Worm (Caenorhabditis elegans) whole organism, L3 larva: ENCODE data around the gene T19H12.3.
A peak's percentile ranks its signal among the peaks of the same experiment; 100 is the strongest.

Source experiments
- R02D3.7 ChIP-seq: fragments of 150-350 bp; optimal IDR thresholded peaks from 2 replicates; lab custom pipeline; 2014; ENCODE audit warnings: missing biosample characterization, missing genetic modification characterization
- ZK546.5 ChIP-seq: sonication (generic microtip); optimal IDR thresholded peaks from 2 replicates; lab custom pipeline; 2017; ENCODE audit warnings: missing biosample characterization, missing genetic modification characterization
- ama-1 ChIP-seq: fragments of 150-350 bp; optimal IDR thresholded peaks from 2 replicates; lab custom pipeline; 2018
- ceh-16 ChIP-seq: sonication (generic microtip); optimal IDR thresholded peaks from 2 replicates; lab custom pipeline; 2017; ENCODE audit warnings: missing biosample characterization, missing genetic modification characterization
- ceh-28 ChIP-seq: fragments of 150-350 bp; optimal IDR thresholded peaks from 2 replicates; lab custom pipeline; 2014; ENCODE audit warnings: missing biosample characterization, missing genetic modification reagents, missing genetic modification characterization
- ceh-82 ChIP-seq: fragments of 150-350 bp; optimal IDR thresholded peaks from 2 replicates; lab custom pipeline; 2014; ENCODE audit warnings: missing biosample characterization, missing genetic modification characterization
- ceh-9 ChIP-seq: sonication (generic microtip); optimal IDR thresholded peaks from 2 replicates; lab custom pipeline; 2018; ENCODE audit warnings: missing biosample characterization, missing genetic modification characterization
- daf-12 ChIP-seq: fragments of 150-350 bp; optimal IDR thresholded peaks from 2 replicates; lab custom pipeline; 2014; ENCODE audit warnings: missing biosample characterization, missing genetic modification reagents, missing genetic modification characterization
- egl-27 ChIP-seq: sonication (generic microtip); optimal IDR thresholded peaks from 4 replicates; lab custom pipeline; 2017; ENCODE audit warnings: missing biosample characterization, missing genetic modification reagents, missing genetic modification characterization
- egl-5 ChIP-seq: fragments of 150-350 bp; optimal IDR thresholded peaks from 2 replicates; lab custom pipeline; 2017; ENCODE audit warnings: missing biosample characterization, missing genetic modification reagents, missing genetic modification characterization, inconsistent platforms
- elt-2 ChIP-seq: sonication (generic microtip); optimal IDR thresholded peaks from 2 replicates; lab custom pipeline; 2016; ENCODE audit warnings: missing genetic modification reagents, mild to moderate bottlenecking, missing genetic modification characterization, missing compliant biosample characterization
- eor-1 ChIP-seq, 2 experiments: fragments of 150-350 bp; optimal IDR thresholded peaks; 2 replicates each; lab custom pipeline; 2014 to 2018; ENCODE audit warnings: missing biosample characterization in 2 of 2, missing genetic modification characterization in 2 of 2
- fkh-10 ChIP-seq: sonication (generic microtip); optimal IDR thresholded peaks from 2 replicates; lab custom pipeline; 2017; ENCODE audit warnings: missing biosample characterization, missing genetic modification reagents, missing genetic modification characterization
- fkh-2 ChIP-seq: fragments of 150-350 bp; optimal IDR thresholded peaks from 2 replicates; lab custom pipeline; 2014; ENCODE audit warnings: missing biosample characterization, missing genetic modification reagents, missing genetic modification characterization
- fos-1 ChIP-seq: fragments of 150-350 bp; optimal IDR thresholded peaks from 2 replicates; lab custom pipeline; 2014; ENCODE audit warnings: missing biosample characterization, missing genetic modification characterization
- hmg-11 ChIP-seq: sonication (generic microtip); optimal IDR thresholded peaks from 2 replicates; lab custom pipeline; 2016; ENCODE audit warnings: missing genetic modification characterization, missing compliant biosample characterization
- lin-15B ChIP-seq: fragments of 150-350 bp; optimal IDR thresholded peaks from 2 replicates; lab custom pipeline; 2014; ENCODE audit warnings: missing biosample characterization, missing genetic modification characterization
- lin-39 ChIP-seq: fragments of 150-350 bp; optimal IDR thresholded peaks from 2 replicates; lab custom pipeline; 2018; ENCODE audit warnings: missing biosample characterization, missing genetic modification reagents, missing genetic modification characterization
- lsy-12 ChIP-seq: sonication (generic microtip); optimal IDR thresholded peaks from 2 replicates; lab custom pipeline; 2016; ENCODE audit warnings: mild to moderate bottlenecking, missing genetic modification characterization, missing compliant biosample characterization
- mml-1 ChIP-seq: fragments of 150-350 bp; sonication (generic microtip); optimal IDR thresholded peaks from 3 replicates; lab custom pipeline; 2014; ENCODE audit warnings: missing biosample characterization, missing genetic modification characterization
- nfya-1 ChIP-seq: sonication (generic microtip); optimal IDR thresholded peaks from 2 replicates; lab custom pipeline; 2017; ENCODE audit warnings: missing genetic modification characterization, mild to moderate bottlenecking, missing compliant biosample characterization, antibody characterized with exemption, moderate library complexity; ENCODE audit not compliant: insufficient read depth
- nhr-11 ChIP-seq: fragments of 150-350 bp; optimal IDR thresholded peaks from 2 replicates; lab custom pipeline; 2014; ENCODE audit warnings: missing biosample characterization, missing genetic modification characterization
- nhr-23 ChIP-seq: fragments of 150-350 bp; optimal IDR thresholded peaks from 2 replicates; lab custom pipeline; 2014; ENCODE audit warnings: missing biosample characterization, missing genetic modification reagents, missing genetic modification characterization
- nhr-25 ChIP-seq: sonication (generic microtip); optimal IDR thresholded peaks from 2 replicates; lab custom pipeline; 2017; ENCODE audit warnings: missing biosample characterization, missing genetic modification characterization
- nhr-43 ChIP-seq: sonication (generic microtip); optimal IDR thresholded peaks from 2 replicates; lab custom pipeline; 2016; ENCODE audit warnings: mild to moderate bottlenecking, missing genetic modification characterization, missing compliant biosample characterization; ENCODE audit not compliant: poor library complexity, severe bottlenecking
- nhr-67 ChIP-seq: fragments of 150-350 bp; optimal IDR thresholded peaks from 2 replicates; lab custom pipeline; 2014; ENCODE audit warnings: missing biosample characterization, missing genetic modification characterization
- nhr-76 ChIP-seq: fragments of 150-350 bp; sonication (generic microtip); optimal IDR thresholded peaks from 5 replicates; lab custom pipeline; 2014; ENCODE audit warnings: missing biosample characterization, missing genetic modification characterization
- nhr-77 ChIP-seq: fragments of 150-350 bp; optimal IDR thresholded peaks from 2 replicates; lab custom pipeline; 2014; ENCODE audit warnings: missing biosample characterization, missing genetic modification characterization
- pha-4 ChIP-seq: fragments of 150-350 bp; optimal IDR thresholded peaks from 2 replicates; lab custom pipeline; 2014; ENCODE audit warnings: missing biosample characterization, missing genetic modification reagents, missing genetic modification characterization
- pqm-1 ChIP-seq: fragments of 150-350 bp; optimal IDR thresholded peaks from 2 replicates; lab custom pipeline; 2017; ENCODE audit warnings: missing biosample characterization, missing genetic modification characterization, inconsistent platforms
- sea-2 ChIP-seq: fragments of 150-350 bp; sonication (generic microtip); optimal IDR thresholded peaks from 4 replicates; lab custom pipeline; 2014; ENCODE audit warnings: missing biosample characterization, missing genetic modification reagents, missing genetic modification characterization
- snpc-4 ChIP-seq: fragments of 150-350 bp; optimal IDR thresholded peaks from 2 replicates; lab custom pipeline; 2014; ENCODE audit warnings: missing biosample characterization, missing genetic modification characterization
- unc-62 ChIP-seq: fragments of 150-350 bp; sonication (generic microtip); optimal IDR thresholded peaks from 4 replicates; lab custom pipeline; 2014; ENCODE audit warnings: missing biosample characterization, missing genetic modification reagents, missing genetic modification characterization
- ztf-11 ChIP-seq: fragments of 150-350 bp; optimal IDR thresholded peaks from 2 replicates; lab custom pipeline; 2014; ENCODE audit warnings: missing biosample characterization, missing genetic modification characterization

Gene T19H12.3

ce11 chrV:4885372-4885771 lies at the start of gene T19H12.3:
Gene T19H12.3 (plus strand): TSS chrV:4885672.
- TF ChIP-seq ZK546.5 = no peak
- TF ChIP-seq nhr-11 (tag; lab: Kevin White, UChicago) = no peak
- TF ChIP-seq, all 47 proteins: peak for 0

- TF ChIP-seq fkh-2 (tag; lab: Kevin White, UChicago) = no peak
Observed at ce11 chrV:4839913-4840312, 45.6 kb upstream of the T19H12.3 start, which contains the start of gene nas-9. Gene nas-9 (minus strand): TSS chrV:4840013.

DNA sequence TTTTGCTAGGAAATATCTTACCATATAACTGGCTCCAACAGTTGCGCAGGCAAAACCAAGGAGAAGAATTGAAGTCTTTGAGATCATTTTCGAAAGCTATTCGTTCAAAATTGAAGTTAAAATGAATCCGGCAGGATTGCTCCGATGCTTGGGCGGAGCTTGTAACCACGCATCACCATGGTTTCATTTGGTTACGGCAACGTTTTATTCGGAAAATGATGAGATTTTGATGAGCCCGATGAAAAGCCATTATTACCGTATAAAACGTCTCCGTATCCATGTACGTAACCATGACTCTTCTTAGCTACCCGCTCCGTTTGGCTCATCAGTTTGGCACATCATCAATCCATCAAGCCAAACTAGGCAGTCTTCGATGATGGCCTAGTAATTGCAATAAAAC lies 44.3 kb upstream of the T19H12.3 start, which contains the start of gene cwp-1:
Gene cwp-1 (minus strand): TSS at position 101 of the 400 bp plus-strand sequence.
- TF ChIP-seq lin-15B (tag; lab: Kevin White, UChicago) (no peak), eor-1 (tag; optimal IDR thresholded peaks at IDR 0.05; lab: Kevin White, UChicago) (no peak), nhr-76 (tag; lab: Kevin White, UChicago) (no peak), R02D3.7 (tag; lab: Kevin White, UChicago) (no peak), egl-27 (tag; lab: Kevin White, UChicago) (no peak), hmg-11 (tag; lab: Kevin White, UChicago) (no peak), daf-12 (no peak), fkh-10 (GFP tag; lab: Kevin White, UChicago) (no peak), mml-1 (tag; lab: Kevin White, UChicago) (no peak), egl-5 (no peak), snpc-4 (tag; lab: Kevin White, UChicago) (no peak), nhr-25 (tag; lab: Kevin White, UChicago) (no peak), ztf-11 (tag; lab: Kevin White, UChicago) (no peak)

DNA sequence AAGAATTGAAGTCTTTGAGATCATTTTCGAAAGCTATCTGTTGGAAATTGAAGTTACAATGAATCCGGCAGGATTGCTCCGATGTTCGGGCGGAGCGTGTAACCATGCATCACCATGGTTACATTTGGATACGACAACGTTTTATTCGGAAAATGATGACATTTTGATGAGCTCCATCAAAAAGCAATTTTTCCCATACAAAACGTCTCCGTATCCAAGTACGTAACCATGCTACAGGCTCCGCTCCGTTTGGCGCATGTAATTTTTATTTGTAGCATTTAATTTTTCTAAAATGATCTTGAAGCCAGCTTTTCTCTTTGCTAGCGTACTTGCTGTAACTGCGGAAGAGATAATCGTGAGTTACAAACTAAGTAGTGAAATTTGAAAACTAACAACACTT lies 42.9 kb upstream of the T19H12.3 start, which contains the start of the genes cwp-2 and cwp-3:
Gene cwp-2 (minus strand): TSS at position 101 of the 400 bp plus-strand sequence.
Gene cwp-3 (plus strand): TSS at position 293 of the 400 bp plus-strand sequence.
- TF ChIP-seq egl-5 (no peak), fos-1 (no peak), ama-1 (lab: Kevin White, UChicago) (no peak)

DNA sequence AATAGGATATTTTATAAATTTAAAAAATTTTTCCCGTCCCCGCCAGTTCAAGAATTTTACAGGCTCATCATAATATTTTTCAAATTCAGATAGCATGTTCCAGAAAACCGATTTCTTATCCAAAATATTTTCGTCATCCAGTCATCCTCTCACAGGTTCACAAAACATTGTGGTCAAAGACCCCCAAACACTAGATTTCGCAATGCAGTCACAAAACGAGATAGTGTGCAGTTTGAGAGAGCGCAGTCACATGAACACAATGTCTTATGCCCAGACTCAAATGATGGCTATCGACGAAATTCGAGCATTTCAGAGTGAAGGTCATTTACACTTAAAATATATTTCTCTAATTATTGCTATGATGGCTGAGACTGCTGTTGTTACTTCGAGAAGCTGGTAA lies 40.9 kb upstream of the T19H12.3 start, which contains the start of gene abhd-5.2:
Gene abhd-5.2 (plus strand): TSS at position 95 of the 400 bp plus-strand sequence.
- TF ChIP-seq hmg-11 (tag; lab: Kevin White, UChicago) = peak; percentile 55
- TF ChIP-seq snpc-4 (tag; lab: Kevin White, UChicago) = peak; percentile 48
- peak; percentile 37 for TF ChIP-seq nhr-25 (tag; lab: Kevin White, UChicago)
- peak; percentile 50 for TF ChIP-seq pha-4 (tag; lab: Kevin White, UChicago)
- peak; percentile 39 for TF ChIP-seq pqm-1 (tag; lab: Kevin White, UChicago)
- TF ChIP-seq lin-39 (tag; lab: Kevin White, UChicago) = peak; percentile 48
- TF ChIP-seq ceh-16 (tag; lab: Kevin White, UChicago) = no peak
- TF ChIP-seq elt-2 = peak; percentile 26
- TF ChIP-seq ceh-82 (tag; lab: Kevin White, UChicago) = no peak
- TF ChIP-seq nhr-43 (tag; lab: Kevin White, UChicago) = no peak
- TF ChIP-seq nhr-77 (tag; lab: Kevin White, UChicago) = no peak
- TF ChIP-seq nhr-23 = peak; percentile 8
- TF ChIP-seq nfya-1 (tag; lab: Kevin White, UChicago) = peak; percentile 62
- TF ChIP-seq lin-15B (tag; lab: Kevin White, UChicago) = peak; percentile 29
- peak; percentile 26 for TF ChIP-seq ceh-28 (tag; lab: Kevin White, UChicago)
- no peak for TF ChIP-seq fos-1
- no peak for TF ChIP-seq egl-5
- TF ChIP-seq sea-2 (GFP tag; lab: Kevin White, UChicago) = no peak
- no peak for TF ChIP-seq nhr-76 (tag; lab: Kevin White, UChicago)

- TF ChIP-seq nhr-67 (tag; lab: Kevin White, UChicago) (no peak), sea-2 (GFP tag; lab: Kevin White, UChicago) (no peak), lsy-12 (tag; lab: Kevin White, UChicago) (no peak), nhr-76 (tag; lab: Kevin White, UChicago) (no peak), snpc-4 (tag; lab: Kevin White, UChicago) (no peak), ceh-9 (tag; lab: Kevin White, UChicago) (no peak), lin-39 (tag; lab: Kevin White, UChicago) (no peak), nfya-1 (tag; lab: Kevin White, UChicago) (no peak), unc-62 (GFP tag; lab: Kevin White, UChicago) (no peak)
Observed at ce11 chrV:4846507-4846906, 39.0 kb upstream of the T19H12.3 start.
